Fruit fly (Drosophila melanogaster) S2 (cell line): ENCODE measurements around the gene Fum1.

Source experiments
- CG8478 ChIP-seq: fragments of >200 bp; optimal IDR thresholded peaks from 2 replicates; lab custom pipeline; 2018
- CTCF ChIP-seq, 2 experiments: fragments of >200 bp; optimal IDR thresholded peaks; 2 replicates each; lab custom pipeline; 2018

DNA sequence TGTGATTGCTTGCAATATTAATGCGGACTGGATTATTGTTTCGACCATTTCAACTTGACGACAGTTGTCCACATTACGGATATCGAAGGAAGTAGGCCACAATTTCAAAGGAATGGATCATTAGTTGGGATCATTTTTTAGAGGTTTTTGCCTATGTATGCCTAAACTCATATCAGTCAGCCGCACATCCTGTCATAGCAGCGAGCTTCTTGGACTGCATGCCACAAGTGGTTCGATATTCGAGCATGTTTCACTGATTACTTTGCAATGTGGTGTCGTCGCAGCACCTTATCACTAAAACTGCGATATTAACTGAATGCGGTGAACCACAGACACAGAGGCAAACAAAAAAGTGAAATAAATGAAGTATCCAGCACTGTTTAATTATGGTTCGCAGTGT lies 14.2 kb upstream of the Fum1 start:
- TF ChIP-seq CG8478 (lab: Kevin White, UChicago) = no peak
- TF ChIP-seq CTCF (optimal IDR thresholded peaks at IDR 0.05; lab: Kevin White, UChicago) = no peak
